Worm (Caenorhabditis elegans): ENCODE data around the gene F59A6.10.

The F59A6.10 gene

ce11 chrII:5003660-5004059 lies at the start of gene F59A6.10:
TSS of gene F59A6.10 (plus strand) at chrII:5003960.
- TF ChIP-seq unc-62 (GFP tag; optimal IDR thresholded peaks at IDR 0.05), result no peak

- TF ChIP-seq unc-62 (GFP tag; optimal IDR thresholded peaks at IDR 0.05), result no peak
Measured at ce11 chrII:4954099-4954959, 49.4 kb upstream of the F59A6.10 start.

- TF ChIP-seq unc-62 (GFP tag; optimal IDR thresholded peaks at IDR 0.05), result no peak
Measured at ce11 chrII:4955353-4955752, 48.4 kb upstream of the F59A6.10 start, which contains the start of gene pbs-3. TSS of gene pbs-3 (minus strand) at chrII:4955427.

ce11 chrII:4959719-4960118 lies 44.0 kb upstream of the F59A6.10 start, which contains the start of gene ulp-2:
TSS of gene ulp-2 (minus strand) at chrII:4959876.
- no peak for TF ChIP-seq unc-62 (GFP tag; optimal IDR thresholded peaks at IDR 0.05)

- no peak for TF ChIP-seq unc-62 (GFP tag; optimal IDR thresholded peaks at IDR 0.05)
Measured at ce11 chrII:4960690-4961089, 43.1 kb upstream of the F59A6.10 start.

- TF ChIP-seq unc-62 (GFP tag; optimal IDR thresholded peaks at IDR 0.05), result no peak
Measured at ce11 chrII:4966576-4966975, 37.2 kb upstream of the F59A6.10 start.

ce11 chrII:4967636-4968035 lies 36.1 kb upstream of the F59A6.10 start:
- no peak for TF ChIP-seq unc-62 (GFP tag; optimal IDR thresholded peaks at IDR 0.05)

- TF ChIP-seq unc-62 (GFP tag; optimal IDR thresholded peaks at IDR 0.05), result no peak
Measured at ce11 chrII:4968863-4969262, 34.9 kb upstream of the F59A6.10 start, which contains the start of gene shc-2. TSS of gene shc-2 (plus strand) at chrII:4969163.

- no peak for TF ChIP-seq unc-62 (GFP tag; optimal IDR thresholded peaks at IDR 0.05)
Measured at ce11 chrII:4974448-4974951, 29.3 kb upstream of the F59A6.10 start.

- TF ChIP-seq unc-62 (GFP tag; optimal IDR thresholded peaks at IDR 0.05), result no peak
Measured at ce11 chrII:4975311-4975710, 28.4 kb upstream of the F59A6.10 start.

ce11 chrII:4981682-4982404 lies 21.9 kb upstream of the F59A6.10 start:
- no peak for TF ChIP-seq unc-62 (GFP tag; optimal IDR thresholded peaks at IDR 0.05)

- TF ChIP-seq unc-62 (GFP tag; optimal IDR thresholded peaks at IDR 0.05), result no peak
Measured at ce11 chrII:4984151-4984550, 19.6 kb upstream of the F59A6.10 start.

- no peak for TF ChIP-seq unc-62 (GFP tag; optimal IDR thresholded peaks at IDR 0.05)
Measured at ce11 chrII:4985961-4986503, 17.7 kb upstream of the F59A6.10 start.

ce11 chrII:4986664-4987063 lies 17.1 kb upstream of the F59A6.10 start:
- no peak for TF ChIP-seq unc-62 (GFP tag; optimal IDR thresholded peaks at IDR 0.05)

ce11 chrII:4987257-4987656 lies 16.5 kb upstream of the F59A6.10 start:
- no peak for TF ChIP-seq unc-62 (GFP tag; optimal IDR thresholded peaks at IDR 0.05)

- no peak for TF ChIP-seq unc-62 (GFP tag; optimal IDR thresholded peaks at IDR 0.05)
Measured at ce11 chrII:4989802-4990201, 14.0 kb upstream of the F59A6.10 start, which contains the start of gene T27F7.12. TSS of gene T27F7.12 (plus strand) at chrII:4990102.

All from whole organism, dauer.